Worm (Caenorhabditis elegans) whole organism, early embryonic: ENCODE data around the gene ace-4.

Source experiments
- B0310.2 ChIP-seq: sonication (generic microtip); optimal IDR thresholded peaks from 2 replicates; lab custom pipeline; 2016; ENCODE audit warnings: mild to moderate bottlenecking, missing genetic modification characterization, missing compliant biosample characterization
- F13C5.2 ChIP-seq: sonication (generic microtip); optimal IDR thresholded peaks from 2 replicates; lab custom pipeline; 2017; ENCODE audit warnings: mild to moderate bottlenecking, missing genetic modification characterization, inconsistent platforms, missing compliant biosample characterization
- aly-1 ChIP-seq: sonication (generic microtip); optimal IDR thresholded peaks from 2 replicates; lab custom pipeline; 2016; ENCODE audit warnings: missing genetic modification characterization, missing compliant biosample characterization
- ama-1 ChIP-seq: fragments of 150-350 bp; optimal IDR thresholded peaks from 2 replicates; lab custom pipeline; 2014
- ceh-13 ChIP-seq: fragments of 200-800 bp; sonication (Bioruptor generic); optimal IDR thresholded peaks from 2 replicates; lab custom pipeline; 2018; ENCODE audit warnings: mild to moderate bottlenecking, missing genetic modification characterization, missing compliant biosample characterization
- ceh-36 ChIP-seq: sonication (generic microtip); optimal IDR thresholded peaks from 2 replicates; lab custom pipeline; 2016; ENCODE audit warnings: missing genetic modification characterization, inconsistent platforms, missing compliant biosample characterization
- ets-7 ChIP-seq: sonication (generic microtip); optimal IDR thresholded peaks from 2 replicates; lab custom pipeline; 2016; ENCODE audit warnings: missing genotype, missing genetic modification characterization, missing compliant biosample characterization
- flt-1 ChIP-seq: fragments of 200-800 bp; sonication (Bioruptor generic); IDR thresholded peaks from 2 replicates; pipeline ENCODE4 v1.3.6; 2022; ENCODE audit warnings: missing genetic modification characterization, missing compliant biosample characterization
- hnd-1 ChIP-seq: sonication (generic microtip); optimal IDR thresholded peaks from 2 replicates; lab custom pipeline; 2016; ENCODE audit warnings: missing genetic modification characterization, missing compliant biosample characterization
- sea-1 ChIP-seq: fragments of 200-800 bp; sonication (Bioruptor generic); conservative IDR thresholded peaks from 2 replicates; pipeline ENCODE4 v1.3.6; 2022; ENCODE audit warnings: missing genetic modification characterization, missing compliant biosample characterization
- tbx-11 ChIP-seq: fragments of 200-800 bp; sonication (Bioruptor generic); IDR thresholded peaks from 2 replicates; pipeline ENCODE4 v1.3.6; 2022; ENCODE audit warnings: missing genetic modification characterization, missing compliant biosample characterization

ce11 chrII:14237245-14237806 is 39.5 kb downstream of the ace-4 start:
- no peak for TF ChIP-seq ceh-13 (GFP tag; lab: Kevin White, UChicago)
- no peak for TF ChIP-seq ceh-36 (tag; lab: Kevin White, UChicago)
- no peak for TF ChIP-seq aly-1 (tag; lab: Kevin White, UChicago)
- no peak for TF ChIP-seq B0310.2 (tag; lab: Kevin White, UChicago)
- no peak for TF ChIP-seq F13C5.2
- TF ChIP-seq flt-1: no peak
- no peak for TF ChIP-seq ama-1 (lab: Kevin White, UChicago)
- TF ChIP-seq ets-7 (tag; lab: Kevin White, UChicago): no peak
- TF ChIP-seq sea-1: no peak
- TF ChIP-seq hnd-1 (tag; lab: Kevin White, UChicago): no peak
- TF ChIP-seq tbx-11: no peak
